Worm (Caenorhabditis elegans) whole organism, L4 larva: ENCODE measurements around the gene stdh-4.

Experiments
- D1046.2 ChIP-seq: fragments of 200-800 bp; sonication (Bioruptor generic); IDR thresholded peaks from 2 replicates; pipeline ENCODE4 v1.3.6; 2022; ENCODE audit warnings: missing genetic modification characterization, missing compliant biosample characterization
- F10B5.3 ChIP-seq: sonication (generic microtip); optimal IDR thresholded peaks from 2 replicates; lab custom pipeline; 2016; ENCODE audit warnings: mild to moderate bottlenecking, missing genetic modification characterization, missing compliant biosample characterization
- F44E2.7 ChIP-seq: fragments of 200-800 bp; sonication (Bioruptor generic); IDR thresholded peaks from 2 replicates; pipeline ENCODE4 v2.1.2; 2022; ENCODE audit warnings: missing genetic modification characterization, missing compliant biosample characterization
- F49E8.2 ChIP-seq: sonication (generic microtip); optimal IDR thresholded peaks from 2 replicates; lab custom pipeline; 2016; ENCODE audit warnings: missing compliant biosample characterization, mild to moderate bottlenecking, missing genetic modification characterization, borderline replicate concordance
- T20F7.1 ChIP-seq: fragments of 200-800 bp; sonication (Bioruptor generic); optimal IDR thresholded peaks from 2 replicates; lab custom pipeline; 2018; ENCODE audit warnings: mild to moderate bottlenecking, missing genetic modification characterization, missing compliant biosample characterization
- T26A8.4 ChIP-seq: fragments of 200-800 bp; sonication (Bioruptor generic); IDR thresholded peaks from 2 replicates; pipeline ENCODE4 v1.3.6; 2022; ENCODE audit warnings: missing genetic modification characterization, missing compliant biosample characterization
- Y75B8A.6 ChIP-seq: fragments of 200-800 bp; sonication (Bioruptor generic); IDR thresholded peaks from 2 replicates; pipeline ENCODE4 v1.3.6; 2022; ENCODE audit warnings: missing genetic modification reagents, missing genetic modification characterization, missing compliant biosample characterization
- ZK546.5 ChIP-seq, 2 experiments: sonication (generic microtip); optimal IDR thresholded peaks; 2 replicates each; lab custom pipeline; 2017; ENCODE audit warnings: missing biosample characterization in 2 of 2, missing genetic modification characterization in 2 of 2
- arid-1 ChIP-seq: fragments of 200-800 bp; sonication (Bioruptor generic); conservative IDR thresholded peaks from 2 replicates; pipeline ENCODE4 v1.3.6; 2022; ENCODE audit warnings: missing genetic modification reagents, missing genetic modification characterization, missing compliant biosample characterization
- ceh-32 ChIP-seq: sonication (generic microtip); optimal IDR thresholded peaks from 2 replicates; lab custom pipeline; 2016; ENCODE audit warnings: mild to moderate bottlenecking, missing genetic modification characterization, missing compliant biosample characterization; ENCODE audit not compliant: poor library complexity
- ceh-62 ChIP-seq: sonication (generic microtip); optimal IDR thresholded peaks from 2 replicates; lab custom pipeline; 2017; ENCODE audit warnings: missing biosample characterization, missing genetic modification characterization
- ceh-82 ChIP-seq: sonication (generic microtip); optimal IDR thresholded peaks from 2 replicates; lab custom pipeline; 2017; ENCODE audit warnings: missing biosample characterization, missing genetic modification characterization
- ctbp-1 ChIP-seq: fragments of 200-800 bp; sonication (Bioruptor generic); IDR thresholded peaks from 2 replicates; pipeline ENCODE4 v1.3.6; 2022; ENCODE audit warnings: missing genetic modification reagents, missing genetic modification characterization, missing compliant biosample characterization
- daf-16 ChIP-seq, 3 experiments: sonication (generic microtip); optimal IDR thresholded peaks; 2 replicates each; lab custom pipeline; 2016 to 2017; ENCODE audit warnings: missing genetic modification characterization in 3 of 3, missing genetic modification reagents in 3 of 3, mild to moderate bottlenecking in 2 of 3, missing compliant biosample characterization in 2 of 3, missing biosample characterization in 1 of 3, moderate library complexity in 1 of 3
- daf-19 ChIP-seq: fragments of 200-800 bp; sonication (Bioruptor generic); conservative IDR thresholded peaks from 2 replicates; pipeline ENCODE4 v1.3.6; 2022; ENCODE audit warnings: missing genetic modification characterization, missing compliant biosample characterization
- dmd-6 ChIP-seq: fragments of 200-800 bp; sonication (Bioruptor generic); IDR thresholded peaks from 2 replicates; pipeline ENCODE4 v1.3.6; 2022; ENCODE audit warnings: missing genetic modification reagents, missing genetic modification characterization, missing compliant biosample characterization
- dmd-8 ChIP-seq: fragments of 200-800 bp; sonication (Bioruptor generic); IDR thresholded peaks from 2 replicates; pipeline ENCODE4 v1.3.6; 2022; ENCODE audit warnings: missing genetic modification characterization, missing compliant biosample characterization
- dve-1 ChIP-seq: sonication (generic microtip); optimal IDR thresholded peaks from 2 replicates; lab custom pipeline; 2017; ENCODE audit warnings: antibody characterized with exemption, mild to moderate bottlenecking, missing genetic modification characterization, missing compliant biosample characterization; ENCODE audit not compliant: insufficient read depth
- egl-27 ChIP-seq: sonication (generic microtip); optimal IDR thresholded peaks from 3 replicates; lab custom pipeline; 2017; ENCODE audit warnings: missing biosample characterization, missing genetic modification reagents, missing genetic modification characterization
- egl-43 ChIP-seq: fragments of 200-800 bp; sonication (Bioruptor generic); IDR thresholded peaks from 2 replicates; pipeline ENCODE4 v1.3.6; 2022; ENCODE audit warnings: missing genetic modification reagents, missing genetic modification characterization, missing compliant biosample characterization
- fkh-10 ChIP-seq: fragments of 150-350 bp; optimal IDR thresholded peaks from 2 replicates; lab custom pipeline; 2014; ENCODE audit warnings: missing biosample characterization, missing genetic modification reagents, missing genetic modification characterization
- fos-1 ChIP-seq: fragments of 150-350 bp; optimal IDR thresholded peaks from 2 replicates; lab custom pipeline; 2014; ENCODE audit warnings: missing biosample characterization, missing genetic modification characterization
- jun-1 ChIP-seq: fragments of 150-350 bp; optimal IDR thresholded peaks from 2 replicates; lab custom pipeline; 2014; ENCODE audit warnings: missing biosample characterization, missing genetic modification reagents, missing genetic modification characterization
- lin-1 ChIP-seq: fragments of 200-800 bp; sonication (Bioruptor generic); IDR thresholded peaks from 2 replicates; pipeline ENCODE4 v1.3.6; 2022; ENCODE audit warnings: missing genetic modification reagents, missing genetic modification characterization, missing compliant biosample characterization
- lin-29 ChIP-seq: fragments of 200-800 bp; sonication (Bioruptor generic); IDR thresholded peaks from 2 replicates; pipeline ENCODE4 v1.3.6; 2022; ENCODE audit warnings: missing genetic modification reagents, missing genetic modification characterization, missing compliant biosample characterization
- lin-38 ChIP-seq: fragments of 200-800 bp; sonication (Bioruptor generic); IDR thresholded peaks from 2 replicates; pipeline ENCODE4 v1.3.6; 2022; ENCODE audit warnings: missing genetic modification reagents, missing genetic modification characterization, missing compliant biosample characterization
- lin-39 ChIP-seq: fragments of 150-350 bp; optimal IDR thresholded peaks from 2 replicates; lab custom pipeline; 2014; ENCODE audit warnings: missing biosample characterization, missing genetic modification reagents, missing genetic modification characterization
- lsy-2 ChIP-seq, 2 experiments: fragments of 150-350 bp in 1 of 2; sonication (generic microtip) in 1 of 2; optimal IDR thresholded peaks; 2 replicates each; lab custom pipeline; 2014 to 2017; ENCODE audit warnings: missing biosample characterization in 2 of 2, missing genetic modification characterization in 2 of 2
- madf-5 ChIP-seq, 2 experiments: fragments of 200-800 bp; sonication (Bioruptor generic); IDR thresholded peaks; 2 replicates each; pipeline ENCODE4 v1.3.6; 2022; ENCODE audit warnings: missing compliant biosample characterization in 2 of 2, missing genetic modification characterization in 2 of 2
- mep-1 ChIP-seq: fragments of 150-350 bp; sonication (generic microtip); optimal IDR thresholded peaks from 3 replicates; lab custom pipeline; 2014; ENCODE audit warnings: missing biosample characterization, missing genetic modification characterization
- nhr-10 ChIP-seq: fragments of 150-350 bp; optimal IDR thresholded peaks from 2 replicates; lab custom pipeline; 2014; ENCODE audit warnings: missing biosample characterization, missing genetic modification characterization
- nhr-102 ChIP-seq: sonication (generic microtip); optimal IDR thresholded peaks from 2 replicates; lab custom pipeline; 2016; ENCODE audit warnings: mild to moderate bottlenecking, missing genetic modification characterization, moderate library complexity, missing compliant biosample characterization
- nhr-11 ChIP-seq: fragments of 150-350 bp; optimal IDR thresholded peaks from 2 replicates; lab custom pipeline; 2014; ENCODE audit warnings: missing biosample characterization, missing genetic modification characterization
- nhr-111 ChIP-seq: fragments of 200-800 bp; sonication (Bioruptor generic); optimal IDR thresholded peaks from 2 replicates; lab custom pipeline; 2018; ENCODE audit warnings: mild to moderate bottlenecking, missing genetic modification characterization, missing compliant biosample characterization
- nhr-237 ChIP-seq: sonication (generic microtip); optimal IDR thresholded peaks from 2 replicates; lab custom pipeline; 2017; ENCODE audit warnings: missing biosample characterization, missing genetic modification characterization
- nhr-25 ChIP-seq: sonication (generic microtip); optimal IDR thresholded peaks from 2 replicates; lab custom pipeline; 2017; ENCODE audit warnings: missing genetic modification characterization, mild to moderate bottlenecking, missing compliant biosample characterization, antibody characterized with exemption, moderate library complexity, borderline replicate concordance; ENCODE audit not compliant: insufficient read depth
- nhr-28 ChIP-seq: fragments of 150-350 bp; optimal IDR thresholded peaks from 2 replicates; lab custom pipeline; 2014; ENCODE audit warnings: missing biosample characterization, missing genetic modification characterization
- nhr-42 ChIP-seq: fragments of 200-800 bp; sonication (Bioruptor generic); IDR thresholded peaks from 2 replicates; pipeline ENCODE4 v1.3.6; 2022; ENCODE audit warnings: missing genetic modification characterization, missing compliant biosample characterization
- nhr-6 ChIP-seq: fragments of 150-350 bp; optimal IDR thresholded peaks from 2 replicates; lab custom pipeline; 2014; ENCODE audit warnings: missing biosample characterization, missing genetic modification characterization
- nhr-76 ChIP-seq: fragments of 150-350 bp; optimal IDR thresholded peaks from 2 replicates; lab custom pipeline; 2014; ENCODE audit warnings: missing biosample characterization, missing genetic modification characterization
- rbr-2 ChIP-seq: sonication (generic microtip); optimal IDR thresholded peaks from 2 replicates; lab custom pipeline; 2016; ENCODE audit warnings: missing genotype, missing genetic modification characterization, missing compliant biosample characterization
- saeg-2 ChIP-seq: fragments of 200-800 bp; sonication (Bioruptor generic); IDR thresholded peaks from 2 replicates; pipeline ENCODE4 v1.3.6; 2022; ENCODE audit warnings: missing genetic modification reagents, missing genetic modification characterization, missing compliant biosample characterization
- snpc-4 ChIP-seq: fragments of 150-350 bp; optimal IDR thresholded peaks from 2 replicates; lab custom pipeline; 2014; ENCODE audit warnings: missing biosample characterization, missing genetic modification characterization
- spr-3 ChIP-seq: fragments of 200-800 bp; sonication (Bioruptor generic); optimal IDR thresholded peaks from 2 replicates; lab custom pipeline; 2018; ENCODE audit warnings: mild to moderate bottlenecking, missing genetic modification characterization, missing compliant biosample characterization
- tra-1 ChIP-seq: fragments of 200-800 bp; sonication (Bioruptor generic); IDR thresholded peaks from 2 replicates; pipeline ENCODE4 v1.3.6; 2022; ENCODE audit warnings: missing genetic modification reagents, missing genetic modification characterization, missing compliant biosample characterization
- unc-130 ChIP-seq: sonication (generic microtip); optimal IDR thresholded peaks from 2 replicates; lab custom pipeline; 2016; ENCODE audit warnings: missing genetic modification reagents, missing genetic modification characterization, missing compliant biosample characterization
- unc-39 ChIP-seq: sonication (generic microtip); optimal IDR thresholded peaks from 2 replicates; lab custom pipeline; 2017; ENCODE audit warnings: missing biosample characterization, missing genetic modification characterization
- vab-7 ChIP-seq: fragments of 200-800 bp; sonication (Bioruptor generic); IDR thresholded peaks from 2 replicates; pipeline ENCODE4 v1.3.6; 2022; ENCODE audit warnings: missing genetic modification reagents, missing genetic modification characterization, missing compliant biosample characterization
- zag-1 ChIP-seq: fragments of 150-350 bp; optimal IDR thresholded peaks from 2 replicates; lab custom pipeline; 2014; ENCODE audit warnings: missing biosample characterization, missing genetic modification characterization
- zfp-3 ChIP-seq: fragments of 200-800 bp; sonication (Bioruptor generic); conservative IDR thresholded peaks from 2 replicates; pipeline ENCODE4 v1.3.6; 2022; ENCODE audit warnings: missing genetic modification reagents, missing genetic modification characterization, missing compliant biosample characterization
- zip-11 ChIP-seq: fragments of 200-800 bp; sonication (Bioruptor generic); IDR thresholded peaks from 2 replicates; pipeline ENCODE4 v1.3.6; 2022; ENCODE audit warnings: missing genetic modification characterization, missing compliant biosample characterization

stdh-4 gene

ce11 chrV:8500348-8500747 lies 48.7 kb upstream of the stdh-4 start (continued):
- peak; percentile 48 for TF ChIP-seq ceh-82
- peak; percentile 98 for TF ChIP-seq nhr-42
- peak; percentile 87 for TF ChIP-seq T20F7.1 (GFP tag; lab: Kevin White, UChicago)
- peak; percentile 93 for TF ChIP-seq zfp-3 (GFP tag; lab: Robert Waterston, UW)
- peak; percentile 97 for TF ChIP-seq D1046.2
- TF ChIP-seq F10B5.3 (tag; lab: Kevin White, UChicago): peak; percentile 95
- peak; percentile 96 to 98 for TF ChIP-seq daf-16 (GFP tag; optimal IDR thresholded peaks at IDR 0.05; lab: Kevin White, UChicago)
- peak; percentile 84 for TF ChIP-seq daf-16 (tag; optimal IDR thresholded peaks at IDR 0.05; lab: Kevin White, UChicago)
- peak; percentile 100 for TF ChIP-seq F44E2.7 (GFP tag; lab: Robert Waterston, UW)
- peak; percentile 99 for TF ChIP-seq Y75B8A.6 (GFP tag; lab: Robert Waterston, UW)
- TF ChIP-seq ctbp-1 (GFP tag; lab: Robert Waterston, UW): peak; percentile 99
- TF ChIP-seq ZK546.5 (tag; optimal IDR thresholded peaks at IDR 0.05; lab: Kevin White, UChicago): no peak
- TF ChIP-seq fkh-10 (GFP tag; lab: Kevin White, UChicago): no peak
- peak; percentile 40 for TF ChIP-seq zag-1 (tag; lab: Kevin White, UChicago)
- peak; percentile 92 for TF ChIP-seq zip-11 (GFP tag; lab: Robert Waterston, UW)
- peak; percentile 30 for TF ChIP-seq nhr-25
- TF ChIP-seq daf-19 (GFP tag; lab: Robert Waterston, UW): peak; percentile 100
- TF ChIP-seq rbr-2 (tag; lab: Kevin White, UChicago): peak; percentile 96
- TF ChIP-seq lin-38 (GFP tag; lab: Robert Waterston, UW): peak; percentile 95
- peak; percentile 99 for TF ChIP-seq T26A8.4 (GFP tag; lab: Robert Waterston, UW)
- TF ChIP-seq nhr-6 (tag; lab: Kevin White, UChicago): peak; percentile 82
- peak; percentile 99 for TF ChIP-seq lin-1 (GFP tag; lab: Robert Waterston, UW)
- peak; percentile 47 for TF ChIP-seq fos-1 (tag; lab: Kevin White, UChicago)
- peak; percentile 92; the same call in 1 of the 2 replicates for TF ChIP-seq dmd-6
- peak; percentile 99 for TF ChIP-seq snpc-4 (tag; lab: Kevin White, UChicago)
- TF ChIP-seq nhr-111 (GFP tag; lab: Kevin White, UChicago): peak; percentile 100
- peak; percentile 99 for TF ChIP-seq spr-3 (GFP tag; lab: Kevin White, UChicago)
- TF ChIP-seq arid-1: peak; percentile 99
- no peak for TF ChIP-seq unc-39
- TF ChIP-seq egl-43: peak; percentile 100
- peak; percentile 96 for TF ChIP-seq lin-29 (GFP tag; lab: Robert Waterston, UW)
- TF ChIP-seq vab-7 (GFP tag; lab: Robert Waterston, UW): peak; percentile 99
- no peak for TF ChIP-seq nhr-237 (tag; lab: Kevin White, UChicago)
- no peak for TF ChIP-seq lin-39
- peak; percentile 87 for TF ChIP-seq ceh-32
- peak; percentile 94 for TF ChIP-seq unc-130 (GFP tag; lab: Kevin White, UChicago)
- TF ChIP-seq lsy-2 (tag; optimal IDR thresholded peaks at IDR 0.05; lab: Kevin White, UChicago): peak; percentile 72 to 86
- peak; percentile 90 for TF ChIP-seq dve-1 (tag; lab: Kevin White, UChicago)
- peak; percentile 100 for TF ChIP-seq dmd-8 (GFP tag; lab: Robert Waterston, UW)
- peak; percentile 65 for TF ChIP-seq nhr-28 (tag; lab: Kevin White, UChicago)
- peak; percentile 89 for TF ChIP-seq jun-1 (tag; lab: Kevin White, UChicago)
- TF ChIP-seq nhr-11 (tag; lab: Kevin White, UChicago): peak; percentile 4
- TF ChIP-seq ceh-62 (tag; lab: Kevin White, UChicago): no peak
- peak; percentile 98 for TF ChIP-seq F49E8.2 (tag; lab: Kevin White, UChicago)
- TF ChIP-seq egl-27 (tag; lab: Kevin White, UChicago): no peak
- TF ChIP-seq tra-1: peak; percentile 99
- TF ChIP-seq nhr-10: peak; percentile 54
- peak in 1 of 2 experiments; percentile 99 for TF ChIP-seq madf-5 (GFP tag; IDR thresholded peaks at IDR 0.05; lab: Robert Waterston, UW)
- peak; percentile 97 for TF ChIP-seq nhr-102
- TF ChIP-seq mep-1: peak; percentile 93
- TF ChIP-seq saeg-2 (GFP tag; lab: Robert Waterston, UW): peak; percentile 99
- no peak for TF ChIP-seq nhr-76
